Worm (Caenorhabditis elegans) whole organism, early embryonic: ENCODE data around the gene F35F11.2.

Experiments
- ama-1 ChIP-seq: fragments of 150-350 bp; optimal IDR thresholded peaks from 2 replicates; lab custom pipeline; 2014
- flt-1 ChIP-seq: fragments of 200-800 bp; sonication (Bioruptor generic); IDR thresholded peaks from 2 replicates; pipeline ENCODE4 v1.3.6; 2022; ENCODE audit warnings: missing genetic modification characterization, missing compliant biosample characterization
- hmg-4 ChIP-seq: fragments of 200-800 bp; sonication (Bioruptor generic); optimal IDR thresholded peaks from 2 replicates; lab custom pipeline; 2018; ENCODE audit warnings: mild to moderate bottlenecking, missing genetic modification characterization, missing compliant biosample characterization
- hnd-1 ChIP-seq: sonication (generic microtip); optimal IDR thresholded peaks from 2 replicates; lab custom pipeline; 2016; ENCODE audit warnings: missing genetic modification characterization, missing compliant biosample characterization

ce11 chrIV:4085022-4085421 lies 44.9 kb downstream of the F35F11.2 start:
- TF ChIP-seq ama-1 (lab: Kevin White, UChicago) (no peak), hmg-4 (GFP tag; lab: Kevin White, UChicago) (no peak), flt-1 (no peak), hnd-1 (tag; lab: Kevin White, UChicago) (no peak)
